Worm (Caenorhabditis elegans): ENCODE data around the gene pqn-91.
"Not testable (repeated sequence)": the region's sequence is repeated elsewhere in the genome, so short reads cannot be mapped to it uniquely, and the experiment has no call there.

- TF ChIP-seq lin-35 (GFP tag; optimal IDR thresholded peaks at IDR 0.05); dpl-1 (GFP tag; optimal IDR thresholded peaks at IDR 0.05); ceh-91 (GFP tag; IDR thresholded peaks at IDR 0.05): not testable (repeated sequence)
Measured at ce11 chrIV:15318982-15319381, 27.3 kb downstream of the pqn-91 start, which contains the start of gene Y73F8A.14.
